Fruit fly (Drosophila melanogaster) whole organism, embryonic: ENCODE data around the gene Pde9.

Experiments used
- Asciz ChIP-seq: fragments of 200-800 bp; sonication (Bioruptor generic); optimal IDR thresholded peaks from 2 replicates; lab custom pipeline; 2017; ENCODE audit warnings: missing biosample characterization, mild to moderate bottlenecking, missing genetic modification characterization, missing genetic modification reagents
- CG10959 ChIP-seq: fragments of 200-800 bp; sonication (Bioruptor generic); IDR thresholded peaks from 2 replicates; pipeline ENCODE4 v1.3.6; 2022; ENCODE audit warnings: missing biosample characterization, missing genetic modification characterization
- CG11398 ChIP-seq: fragments of 200-800 bp; sonication (Bioruptor generic); optimal IDR thresholded peaks from 2 replicates; lab custom pipeline; 2016; ENCODE audit warnings: missing biosample characterization, missing genetic modification characterization
- CG11696 ChIP-seq: fragments of 200-800 bp; sonication (Bioruptor generic); IDR thresholded peaks from 2 replicates; pipeline ENCODE4 v1.3.6; 2022; ENCODE audit warnings: missing biosample characterization, missing genetic modification characterization
- CG13424 ChIP-seq: fragments of 200-800 bp; sonication (Bioruptor generic); optimal IDR thresholded peaks from 2 replicates; lab custom pipeline; 2019; ENCODE audit warnings: missing biosample characterization, mild to moderate bottlenecking, missing genetic modification characterization, moderate library complexity
- CG1602 ChIP-seq: fragments of 200-800 bp; sonication (Bioruptor generic); optimal IDR thresholded peaks from 3 replicates; lab custom pipeline; 2016; ENCODE audit warnings: missing biosample characterization, missing genetic modification characterization
- CG18764 ChIP-seq: fragments of 200-800 bp; sonication (Bioruptor generic); optimal IDR thresholded peaks from 3 replicates; lab custom pipeline; 2016; ENCODE audit warnings: missing biosample characterization, missing genetic modification characterization
- CG2116 ChIP-seq: fragments of 200-800 bp; sonication (Bioruptor generic); optimal IDR thresholded peaks from 3 replicates; lab custom pipeline; 2018; ENCODE audit warnings: missing biosample characterization, mild to moderate bottlenecking, missing genetic modification characterization
- CG2875 ChIP-seq: fragments of 200-800 bp; sonication (Bioruptor generic); optimal IDR thresholded peaks from 2 replicates; lab custom pipeline; 2017; ENCODE audit warnings: missing biosample characterization, mild to moderate bottlenecking, missing genetic modification characterization, missing genetic modification reagents
- CG3163 ChIP-seq: fragments of 200-800 bp; sonication (Bioruptor generic); optimal IDR thresholded peaks from 3 replicates; lab custom pipeline; 2016; ENCODE audit warnings: missing biosample characterization, missing genetic modification characterization
- CG6254 ChIP-seq: fragments of 200-800 bp; sonication (Bioruptor generic); optimal IDR thresholded peaks from 3 replicates; lab custom pipeline; 2017; ENCODE audit warnings: mild to moderate bottlenecking, missing biosample characterization, missing genetic modification reagents, missing genetic modification characterization
- CG6654 ChIP-seq: fragments of 200-800 bp; sonication (Bioruptor generic); optimal IDR thresholded peaks from 2 replicates; lab custom pipeline; 2017; ENCODE audit warnings: missing biosample characterization, mild to moderate bottlenecking, missing genetic modification characterization
- CG6689 ChIP-seq: fragments of 200-800 bp; sonication (Bioruptor generic); IDR thresholded peaks from 2 replicates; pipeline ENCODE4 v1.3.6; 2022; ENCODE audit warnings: missing biosample characterization, missing genetic modification characterization
- CG6765 ChIP-seq: fragments of 200-800 bp; sonication (Bioruptor generic); optimal IDR thresholded peaks from 3 replicates; lab custom pipeline; 2017; ENCODE audit warnings: missing biosample characterization, mild to moderate bottlenecking, missing genetic modification characterization
- CG8944 ChIP-seq: fragments of 200-800 bp; sonication (Bioruptor generic); optimal IDR thresholded peaks from 3 replicates; lab custom pipeline; 2016; ENCODE audit warnings: missing biosample characterization, missing genetic modification characterization
- CG9797 ChIP-seq: fragments of 200-800 bp; sonication (Bioruptor generic); optimal IDR thresholded peaks from 3 replicates; lab custom pipeline; 2018; ENCODE audit warnings: missing biosample characterization, mild to moderate bottlenecking, missing genetic modification characterization
- Doc3 ChIP-seq: fragments of 200-800 bp; sonication (Bioruptor generic); IDR thresholded peaks from 3 replicates; pipeline ENCODE4 v1.3.6; 2022; ENCODE audit warnings: missing biosample characterization, missing genetic modification characterization; ENCODE audit not compliant: partially characterized antibody
- Dref ChIP-seq: fragments of 200-800 bp; sonication (Bioruptor generic); IDR thresholded peaks from 2 replicates; pipeline ENCODE4 v1.3.6; 2022; ENCODE audit warnings: missing biosample characterization, missing genetic modification characterization
- Eip74EF ChIP-seq, 2 experiments: fragments of 200-800 bp in 1 of 2; fragments of >200 bp in 1 of 2; sonication (Bioruptor generic) in 1 of 2; optimal IDR thresholded peaks; 2 replicates each; lab custom pipeline; 2017 to 2019; ENCODE audit warnings: missing biosample characterization in 2 of 2, missing genetic modification characterization in 2 of 2, mild to moderate bottlenecking in 1 of 2, moderate library complexity in 1 of 2
- Fer1 ChIP-seq: fragments of 200-800 bp; sonication (Bioruptor generic); optimal IDR thresholded peaks from 2 replicates; lab custom pipeline; 2017; ENCODE audit warnings: missing biosample characterization, mild to moderate bottlenecking, missing genetic modification characterization
- Fer2 ChIP-seq: fragments of 200-800 bp; sonication (Bioruptor generic); optimal IDR thresholded peaks from 2 replicates; lab custom pipeline; 2018; ENCODE audit warnings: missing biosample characterization, mild to moderate bottlenecking, missing genetic modification characterization, moderate library complexity
- MESR4 ChIP-seq: fragments of 200-800 bp; sonication (Bioruptor generic); optimal IDR thresholded peaks from 2 replicates; lab custom pipeline; 2018; ENCODE audit warnings: missing biosample characterization, mild to moderate bottlenecking, missing genetic modification characterization, moderate library complexity
- Mes4 ChIP-seq: fragments of 200-800 bp; sonication (Bioruptor generic); optimal IDR thresholded peaks from 2 replicates; lab custom pipeline; 2016; ENCODE audit warnings: missing biosample characterization, missing genetic modification characterization
- Mrtf ChIP-seq: fragments of 200-800 bp; sonication (Bioruptor generic); IDR thresholded peaks from 3 replicates; pipeline ENCODE4 v1.3.6; 2022; ENCODE audit warnings: missing biosample characterization, missing genetic modification characterization
- NC2α ChIP-seq: fragments of 200-800 bp; sonication (Bioruptor generic); optimal IDR thresholded peaks from 2 replicates; lab custom pipeline; 2016; ENCODE audit warnings: missing biosample characterization, missing genetic modification characterization
- Nf-YB ChIP-seq: fragments of 200-800 bp; sonication (Bioruptor generic); optimal IDR thresholded peaks from 3 replicates; lab custom pipeline; 2019; ENCODE audit warnings: missing biosample characterization, mild to moderate bottlenecking, missing genetic modification characterization, moderate library complexity
- PHDP ChIP-seq: fragments of 200-800 bp; sonication (Bioruptor generic); optimal IDR thresholded peaks from 3 replicates; lab custom pipeline; 2018; ENCODE audit warnings: missing biosample characterization, mild to moderate bottlenecking, missing genetic modification characterization, moderate library complexity
- al ChIP-seq: fragments of 200-800 bp; sonication (Bioruptor generic); IDR thresholded peaks from 2 replicates; pipeline ENCODE4 v1.3.6; 2022; ENCODE audit warnings: missing biosample characterization, missing genetic modification characterization
- ato ChIP-seq: fragments of 200-800 bp; sonication (Bioruptor generic); IDR thresholded peaks from 2 replicates; pipeline ENCODE4 v1.3.6; 2022; ENCODE audit warnings: missing biosample characterization, missing genetic modification characterization; ENCODE audit not compliant: partially characterized antibody
- chinmo ChIP-seq: fragments of 200-800 bp; sonication (Bioruptor generic); IDR thresholded peaks from 4 replicates; pipeline ENCODE4 v1.3.6; 2022; ENCODE audit warnings: missing biosample characterization, missing genetic modification characterization; ENCODE audit not compliant: partially characterized antibody
- dati ChIP-seq: fragments of 200-800 bp; sonication (Bioruptor generic); IDR thresholded peaks from 2 replicates; pipeline ENCODE4 v1.3.6; 2022; ENCODE audit warnings: missing biosample characterization, missing genetic modification characterization
- disco-r ChIP-seq: fragments of 200-800 bp; sonication (Bioruptor generic); optimal IDR thresholded peaks from 2 replicates; lab custom pipeline; 2016; ENCODE audit warnings: missing biosample characterization, missing genetic modification characterization
- emc ChIP-seq: fragments of 200-800 bp; sonication (Bioruptor generic); optimal IDR thresholded peaks from 2 replicates; lab custom pipeline; 2016; ENCODE audit warnings: missing biosample characterization, missing genetic modification characterization
- fd3F ChIP-seq: fragments of 200-800 bp; sonication (Bioruptor generic); optimal IDR thresholded peaks from 2 replicates; lab custom pipeline; 2018; ENCODE audit warnings: missing biosample characterization, mild to moderate bottlenecking, missing genetic modification characterization, moderate library complexity
- gce ChIP-seq: fragments of 200-800 bp; sonication (Bioruptor generic); IDR thresholded peaks from 3 replicates; pipeline ENCODE4 v1.3.6; 2022; ENCODE audit warnings: missing biosample characterization, missing genetic modification characterization
- ham ChIP-seq: fragments of 200-800 bp; sonication (Bioruptor generic); IDR thresholded peaks from 2 replicates; pipeline ENCODE4 v1.3.6; 2022; ENCODE audit warnings: missing biosample characterization, missing genetic modification characterization
- nom ChIP-seq: fragments of 200-800 bp; sonication (Bioruptor generic); optimal IDR thresholded peaks from 2 replicates; lab custom pipeline; 2017; ENCODE audit warnings: missing biosample characterization, missing genetic modification characterization, mild to moderate bottlenecking, moderate library complexity, missing genetic modification reagents
- onecut ChIP-seq: fragments of 200-800 bp; sonication (Bioruptor generic); IDR thresholded peaks from 2 replicates; pipeline ENCODE4 v1.3.6; 2022; ENCODE audit warnings: missing biosample characterization, missing genetic modification characterization
- rib ChIP-seq: fragments of 200-800 bp; sonication (Bioruptor generic); IDR thresholded peaks from 2 replicates; pipeline ENCODE4 v1.3.6; 2022; ENCODE audit warnings: missing biosample characterization, missing genetic modification characterization
- sc ChIP-seq, 3 experiments: fragments of >200 bp in 2 of 3; fragments of 200-800 bp in 1 of 3; sonication (Bioruptor generic) in 1 of 3; optimal IDR thresholded peaks; 2 replicates in 2 of 3; 3 replicates in 1 of 3; lab custom pipeline; 2017; ENCODE audit warnings: mild to moderate bottlenecking in 1 of 3, missing biosample characterization in 1 of 3, missing genetic modification characterization in 1 of 3, missing genetic modification reagents in 1 of 3
- sim ChIP-seq: fragments of 200-800 bp; sonication (Bioruptor generic); IDR thresholded peaks from 2 replicates; pipeline ENCODE4 v1.3.6; 2022; ENCODE audit warnings: missing biosample characterization, missing genetic modification characterization
- sisA ChIP-seq: fragments of 200-800 bp; sonication (Bioruptor generic); IDR thresholded peaks from 2 replicates; pipeline ENCODE4 v1.3.6; 2022; ENCODE audit warnings: missing biosample characterization, missing genetic modification characterization
- sob ChIP-seq: fragments of 200-800 bp; sonication (Bioruptor generic); IDR thresholded peaks from 2 replicates; pipeline ENCODE4 v1.3.6; 2022; ENCODE audit warnings: missing biosample characterization, missing genetic modification characterization
- sr ChIP-seq: fragments of 200-800 bp; sonication (Bioruptor generic); IDR thresholded peaks from 3 replicates; pipeline ENCODE4 v1.3.6; 2022; ENCODE audit warnings: missing biosample characterization, missing genetic modification characterization
- ttk ChIP-seq: fragments of 200-800 bp; sonication (Bioruptor generic); IDR thresholded peaks from 2 replicates; pipeline ENCODE4 v2.1.2; 2022; ENCODE audit warnings: missing biosample characterization, missing genetic modification characterization
- unc-4 ChIP-seq: fragments of 200-800 bp; sonication (Bioruptor generic); IDR thresholded peaks from 2 replicates; pipeline ENCODE4 v1.3.6; 2022; ENCODE audit warnings: missing biosample characterization, missing genetic modification characterization; ENCODE audit not compliant: partially characterized antibody
- z ChIP-seq: fragments of 200-800 bp; sonication (Bioruptor generic); IDR thresholded peaks from 3 replicates; pipeline ENCODE4 v1.3.6; 2022; ENCODE audit warnings: missing biosample characterization, missing genetic modification characterization
- zf30C ChIP-seq: fragments of 200-800 bp; sonication (Bioruptor generic); optimal IDR thresholded peaks from 3 replicates; lab custom pipeline; 2018; ENCODE audit warnings: missing biosample characterization, mild to moderate bottlenecking, missing genetic modification characterization

The Pde9 gene

DNA sequence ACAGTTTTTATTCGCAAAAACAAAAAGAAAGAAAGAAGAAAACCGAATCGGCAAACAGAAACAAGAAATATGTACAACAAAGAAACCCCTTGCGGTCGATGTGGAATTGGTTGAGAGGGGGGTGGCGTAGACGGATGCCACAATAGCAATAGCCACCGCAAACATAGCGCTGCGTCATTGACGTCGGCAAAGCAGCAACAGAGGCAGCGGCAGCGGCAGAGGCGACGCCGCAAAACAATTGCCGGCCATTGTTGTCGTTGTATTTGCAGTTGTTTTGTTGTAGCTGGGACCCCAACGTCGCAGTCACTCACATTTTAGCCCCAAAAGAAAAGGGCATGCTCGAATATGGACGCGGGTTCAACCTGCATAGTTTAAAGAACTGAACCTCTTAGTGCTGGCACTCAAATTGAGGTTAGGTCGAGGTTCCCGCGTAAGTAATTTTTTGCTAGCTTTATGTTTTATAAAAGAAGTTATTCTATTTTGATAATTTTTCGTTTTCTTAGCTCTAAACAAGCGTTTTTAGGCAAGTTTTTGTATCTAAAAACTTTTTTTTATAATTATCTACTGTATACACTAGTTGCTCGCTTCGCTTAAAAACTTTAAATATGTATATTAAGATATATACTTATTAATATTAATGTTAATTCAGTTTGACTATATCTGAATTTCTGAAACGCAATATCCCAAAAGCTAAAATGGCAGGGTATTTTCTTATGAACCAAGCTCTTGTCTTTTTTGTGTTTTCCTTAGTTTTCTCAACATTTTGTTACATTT, 141.3 kb downstream of the Pde9 start (continued):
- TF ChIP-seq unc-4 (GFP tag; lab: Robert Waterston, UW) = no peak
- no peak for TF ChIP-seq sc (optimal IDR thresholded peaks at IDR 0.05; lab: Kevin White, UChicago)
- TF ChIP-seq sc (GFP tag; optimal IDR thresholded peaks at IDR 0.05; lab: Kevin White, UChicago) = peak; percentile 33
- peak; percentile 70; the same call in 1 of the 2 replicates for TF ChIP-seq ham (GFP tag; lab: Robert Waterston, UW)
- no peak for TF ChIP-seq Mes4 (GFP tag; lab: Kevin White, UChicago)
- peak; percentile 80 for TF ChIP-seq CG6689 (GFP tag; lab: Robert Waterston, UW)
- no peak for TF ChIP-seq MESR4 (GFP tag; lab: Kevin White, UChicago)
- TF ChIP-seq Dref = no peak
- TF ChIP-seq CG13424 = peak; percentile 80
- peak; percentile 77 for TF ChIP-seq PHDP (tag; lab: Kevin White, UChicago)
- peak; percentile 37 for TF ChIP-seq CG6654 (GFP tag; lab: Kevin White, UChicago)
- TF ChIP-seq CG1602 (GFP tag; lab: Kevin White, UChicago) = peak; percentile 70
- TF ChIP-seq Eip74EF (GFP tag; optimal IDR thresholded peaks at IDR 0.05; lab: Kevin White, UChicago) = no peak
- TF ChIP-seq dati (GFP tag; lab: Robert Waterston, UW) = no peak
- peak; percentile 66 for TF ChIP-seq sisA (GFP tag; lab: Robert Waterston, UW)
- peak; percentile 16 for TF ChIP-seq CG2116 (GFP tag; lab: Kevin White, UChicago)
- no peak for TF ChIP-seq CG9797 (GFP tag; lab: Kevin White, UChicago)
- TF ChIP-seq fd3F (GFP tag; lab: Kevin White, UChicago) = peak; percentile 77
- peak; percentile 35 for TF ChIP-seq Asciz (GFP tag; lab: Kevin White, UChicago)
- no peak for TF ChIP-seq ato
- TF ChIP-seq nom (GFP tag; lab: Kevin White, UChicago) = no peak
- peak; percentile 55 for TF ChIP-seq CG8944 (GFP tag; lab: Kevin White, UChicago)
- no peak for TF ChIP-seq Doc3
- TF ChIP-seq Fer2 = no peak
- peak; percentile 65 for TF ChIP-seq CG6765
- no peak for TF ChIP-seq rib (GFP tag; lab: Robert Waterston, UW)
- TF ChIP-seq zf30C = no peak
- no peak; the same call in 2 of the 3 replicates for TF ChIP-seq gce (GFP tag; lab: Robert Waterston, UW)
- peak; percentile 43 for TF ChIP-seq emc
- no peak for TF ChIP-seq CG11398 (GFP tag; lab: Kevin White, UChicago)
- peak; percentile 84 for TF ChIP-seq al (GFP tag; lab: Robert Waterston, UW)
- peak; percentile 8 for TF ChIP-seq CG18764 (GFP tag; lab: Kevin White, UChicago)
- no peak for TF ChIP-seq CG3163 (GFP tag; lab: Kevin White, UChicago)
- TF ChIP-seq CG11696 (GFP tag; lab: Robert Waterston, UW) = no peak
- TF ChIP-seq CG10959 (GFP tag; lab: Robert Waterston, UW) = no peak
- no peak for TF ChIP-seq NC2α (GFP tag; lab: Kevin White, UChicago)
- no peak for TF ChIP-seq onecut (GFP tag; lab: Robert Waterston, UW)
- no peak for TF ChIP-seq disco-r (GFP tag; lab: Kevin White, UChicago)
- TF ChIP-seq ttk = peak; percentile 69; the same call in 1 of the 2 replicates
- peak; percentile 53; the same call in 1 of the 2 replicates for TF ChIP-seq sob
- TF ChIP-seq Nf-YB = peak; percentile 66
- no peak; the same call in 2 of the 3 replicates for TF ChIP-seq sr (GFP tag; lab: Robert Waterston, UW)
- TF ChIP-seq sim (GFP tag; lab: Robert Waterston, UW) = no peak
- TF ChIP-seq Fer1 (GFP tag; lab: Kevin White, UChicago) = peak; percentile 51
- no peak for TF ChIP-seq CG6254 (GFP tag; lab: Kevin White, UChicago)
- no peak for TF ChIP-seq z (GFP tag; lab: Robert Waterston, UW)
- TF ChIP-seq Mrtf = peak; percentile 80
- TF ChIP-seq CG2875 (GFP tag; lab: Kevin White, UChicago) = no peak
- peak; percentile 92 for TF ChIP-seq chinmo (GFP tag; lab: Robert Waterston, UW)
